Worm (Caenorhabditis elegans): ENCODE data around the gene ZK546.5.

ce11 chrII:4908160-4908559 is 27.5 kb upstream of the ZK546.5 start:
- TF ChIP-seq nhr-28 (tag; optimal IDR thresholded peaks at IDR 0.05) (no peak), skn-1 (tag; optimal IDR thresholded peaks at IDR 0.05) (peak; percentile 93)

Measured in whole organism, L3 larva.